Worm (Caenorhabditis elegans) whole organism, young adult: ENCODE data around the gene cutl-27.

Source experiments
- B0035.1 ChIP-seq: sonication (generic microtip); optimal IDR thresholded peaks from 2 replicates; lab custom pipeline; 2016; ENCODE audit warnings: missing genetic modification characterization, mild to moderate bottlenecking, missing compliant biosample characterization, missing genotype, missing genetic modification reagents
- C17E4.6 ChIP-seq: fragments of 200-800 bp; sonication (Bioruptor generic); IDR thresholded peaks from 2 replicates; pipeline ENCODE4 v1.3.6; 2022; ENCODE audit warnings: missing genetic modification reagents, missing genetic modification characterization, missing compliant biosample characterization
- F33H1.4 ChIP-seq: fragments of 200-800 bp; sonication (Bioruptor generic); IDR thresholded peaks from 2 replicates; pipeline ENCODE4 v1.3.6; 2022; ENCODE audit warnings: missing genetic modification reagents, missing genetic modification characterization, missing compliant biosample characterization
- K11D2.4 ChIP-seq: fragments of 200-800 bp; sonication (Bioruptor generic); IDR thresholded peaks from 2 replicates; pipeline ENCODE4 v1.3.6; 2022; ENCODE audit warnings: missing genetic modification reagents, missing genetic modification characterization, missing compliant biosample characterization
- Y53F4B.3 ChIP-seq: fragments of 200-800 bp; sonication (Bioruptor generic); IDR thresholded peaks from 2 replicates; pipeline ENCODE4 v1.3.6; 2022; ENCODE audit warnings: missing genetic modification reagents, missing genetic modification characterization, missing compliant biosample characterization
- Y53G8AR.9 ChIP-seq: fragments of 200-800 bp; sonication (Bioruptor generic); conservative IDR thresholded peaks from 2 replicates; pipeline ENCODE4 v1.3.6; 2022; ENCODE audit warnings: missing genetic modification reagents, missing genetic modification characterization, missing compliant biosample characterization
- Y56A3A.18 ChIP-seq: fragments of 200-800 bp; sonication (Bioruptor generic); IDR thresholded peaks from 2 replicates; pipeline ENCODE4 v1.3.6; 2022; ENCODE audit warnings: missing genetic modification reagents, missing genetic modification characterization, missing compliant biosample characterization
- Y79H2A.3 ChIP-seq: fragments of 200-800 bp; sonication (Bioruptor generic); conservative IDR thresholded peaks from 2 replicates; pipeline ENCODE4 v1.3.6; 2022; ENCODE audit warnings: missing genetic modification reagents, missing genetic modification characterization, missing compliant biosample characterization
- aptf-2 ChIP-seq: fragments of 200-800 bp; sonication (Bioruptor generic); conservative IDR thresholded peaks from 2 replicates; pipeline ENCODE4 v1.3.6; 2022; ENCODE audit warnings: missing genetic modification reagents, missing genetic modification characterization, missing compliant biosample characterization
- attf-3 ChIP-seq: fragments of 200-800 bp; sonication (Bioruptor generic); conservative IDR thresholded peaks from 2 replicates; pipeline ENCODE4 v1.3.6; 2022; ENCODE audit warnings: missing genetic modification reagents, missing genetic modification characterization, missing compliant biosample characterization
- attf-6 ChIP-seq: fragments of 200-800 bp; sonication (Bioruptor generic); IDR thresholded peaks from 2 replicates; pipeline ENCODE4 v1.3.6; 2022; ENCODE audit warnings: missing genetic modification reagents, missing genetic modification characterization, missing compliant biosample characterization
- bed-1 ChIP-seq: fragments of 200-800 bp; sonication (Bioruptor generic); IDR thresholded peaks from 2 replicates; pipeline ENCODE4 v1.3.6; 2022; ENCODE audit warnings: missing genetic modification reagents, missing genetic modification characterization, missing compliant biosample characterization
- ccch-3 ChIP-seq: fragments of 200-800 bp; sonication (Bioruptor generic); optimal IDR thresholded peaks from 2 replicates; lab custom pipeline; 2018; ENCODE audit warnings: mild to moderate bottlenecking, missing genetic modification characterization, missing compliant biosample characterization
- cebp-1 ChIP-seq, 2 experiments: fragments of 200-800 bp in 1 of 2; sonication (Bioruptor generic) in 1 of 2; sonication (generic microtip) in 1 of 2; IDR thresholded peaks in 1 of 2; optimal IDR thresholded peaks in 1 of 2; 2 replicates each; pipeline versions ENCODE4 v1.3.6 to Lab custom; 2017 to 2022; ENCODE audit warnings: missing compliant biosample characterization in 2 of 2, missing genetic modification characterization in 2 of 2, mild to moderate bottlenecking in 1 of 2, missing genetic modification reagents in 1 of 2, moderate library complexity in 1 of 2
- ceh-58 ChIP-seq: fragments of 200-800 bp; sonication (Bioruptor generic); IDR thresholded peaks from 2 replicates; pipeline ENCODE4 v1.3.6; 2022; ENCODE audit warnings: missing genetic modification characterization, missing compliant biosample characterization
- ceh-79 ChIP-seq: sonication (generic microtip); optimal IDR thresholded peaks from 2 replicates; lab custom pipeline; 2017; ENCODE audit warnings: mild to moderate bottlenecking, missing genetic modification characterization, missing compliant biosample characterization
- ceh-91 ChIP-seq: fragments of 200-800 bp; sonication (Bioruptor generic); IDR thresholded peaks from 2 replicates; pipeline ENCODE4 v1.3.6; 2022; ENCODE audit warnings: missing genetic modification reagents, missing genetic modification characterization, missing compliant biosample characterization
- efl-1 ChIP-seq: fragments of 150-350 bp; optimal IDR thresholded peaks from 2 replicates; lab custom pipeline; 2014; ENCODE audit warnings: missing biosample characterization, missing genetic modification reagents, missing genetic modification characterization
- egl-18 ChIP-seq: fragments of 200-800 bp; sonication (Bioruptor generic); IDR thresholded peaks from 2 replicates; pipeline ENCODE4 v1.3.6; 2022; ENCODE audit warnings: missing genetic modification reagents, missing genetic modification characterization, missing compliant biosample characterization
- egl-44 ChIP-seq: fragments of 200-800 bp; sonication (Bioruptor generic); IDR thresholded peaks from 2 replicates; pipeline ENCODE4 v1.3.6; 2022; ENCODE audit warnings: missing genetic modification reagents, missing genetic modification characterization, missing compliant biosample characterization
- fkh-3 ChIP-seq: sonication (generic microtip); optimal IDR thresholded peaks from 2 replicates; lab custom pipeline; 2016; ENCODE audit warnings: mild to moderate bottlenecking, missing genetic modification characterization, missing compliant biosample characterization
- gei-17 ChIP-seq: fragments of 200-800 bp; sonication (Bioruptor generic); optimal IDR thresholded peaks from 2 replicates; lab custom pipeline; 2018; ENCODE audit warnings: mild to moderate bottlenecking, missing genetic modification characterization, missing compliant biosample characterization
- him-1 ChIP-seq: sonication (generic microtip); optimal IDR thresholded peaks from 2 replicates; lab custom pipeline; 2016; ENCODE audit warnings: missing genotype, missing genetic modification reagents, missing genetic modification characterization, missing compliant biosample characterization
- hmg-20 ChIP-seq: fragments of 200-800 bp; sonication (Bioruptor generic); IDR thresholded peaks from 2 replicates; pipeline ENCODE4 v1.3.6; 2022; ENCODE audit warnings: missing genetic modification reagents, missing genetic modification characterization, missing compliant biosample characterization
- hrde-1 ChIP-seq: sonication (generic microtip); optimal IDR thresholded peaks from 2 replicates; lab custom pipeline; 2016; ENCODE audit warnings: missing genetic modification characterization, mild to moderate bottlenecking, missing compliant biosample characterization, moderate library complexity, missing genotype, missing genetic modification reagents, borderline replicate concordance
- lag-1 ChIP-seq: fragments of 200-800 bp; sonication (Bioruptor generic); IDR thresholded peaks from 2 replicates; pipeline ENCODE4 v1.3.6; 2022; ENCODE audit warnings: missing genetic modification reagents, missing genetic modification characterization, missing compliant biosample characterization
- let-526 ChIP-seq: fragments of 200-800 bp; sonication (Bioruptor generic); IDR thresholded peaks from 2 replicates; pipeline ENCODE4 v1.3.6; 2022; ENCODE audit warnings: missing genetic modification reagents, missing genetic modification characterization, missing compliant biosample characterization
- lsl-1 ChIP-seq: fragments of 200-800 bp; sonication (Bioruptor generic); optimal IDR thresholded peaks from 2 replicates; lab custom pipeline; 2018; ENCODE audit warnings: mild to moderate bottlenecking, missing genetic modification characterization, moderate library complexity, missing compliant biosample characterization
- madf-6 ChIP-seq: fragments of 200-800 bp; sonication (Bioruptor generic); IDR thresholded peaks from 2 replicates; pipeline ENCODE4 v1.3.6; 2022; ENCODE audit warnings: missing genetic modification reagents, missing genetic modification characterization, missing compliant biosample characterization
- madf-8 ChIP-seq: fragments of 200-800 bp; sonication (Bioruptor generic); conservative IDR thresholded peaks from 2 replicates; pipeline ENCODE4 v1.3.6; 2022; ENCODE audit warnings: missing genetic modification reagents, missing genetic modification characterization, missing compliant biosample characterization
- mxl-1 ChIP-seq: sonication (generic microtip); optimal IDR thresholded peaks from 2 replicates; lab custom pipeline; 2016; ENCODE audit warnings: missing genetic modification characterization, missing compliant biosample characterization
- nfya-2 ChIP-seq: fragments of 200-800 bp; sonication (Bioruptor generic); IDR thresholded peaks from 2 replicates; pipeline ENCODE4 v1.3.6; 2022; ENCODE audit warnings: missing genetic modification reagents, missing genetic modification characterization, missing compliant biosample characterization
- nfyb-1 ChIP-seq: fragments of 200-800 bp; sonication (Bioruptor generic); IDR thresholded peaks from 2 replicates; pipeline ENCODE4 v1.3.6; 2022; ENCODE audit warnings: missing genetic modification reagents, missing genetic modification characterization, missing compliant biosample characterization
- nhr-120 ChIP-seq: fragments of 200-800 bp; sonication (Bioruptor generic); IDR thresholded peaks from 2 replicates; pipeline ENCODE4 v1.3.6; 2022; ENCODE audit warnings: missing genetic modification characterization, missing compliant biosample characterization
- nhr-27 ChIP-seq: fragments of 200-800 bp; sonication (Bioruptor generic); optimal IDR thresholded peaks from 2 replicates; lab custom pipeline; 2018; ENCODE audit warnings: mild to moderate bottlenecking, missing genetic modification characterization, moderate library complexity, missing compliant biosample characterization
- pha-4 ChIP-seq: fragments of 150-350 bp; sonication (generic microtip); optimal IDR thresholded peaks from 2 replicates; lab custom pipeline; 2014; ENCODE audit warnings: missing biosample characterization, missing genetic modification reagents, missing genetic modification characterization
- rec-8 ChIP-seq, 2 experiments: sonication (generic microtip); optimal IDR thresholded peaks; 2 replicates each; lab custom pipeline; 2016; ENCODE audit warnings: mild to moderate bottlenecking in 2 of 2, missing genetic modification characterization in 2 of 2, missing genetic modification reagents in 2 of 2, missing genotype in 2 of 2, missing biosample characterization in 1 of 2, missing compliant biosample characterization in 1 of 2, moderate library complexity in 1 of 2
- sdz-38 ChIP-seq: sonication (generic microtip); optimal IDR thresholded peaks from 2 replicates; lab custom pipeline; 2016; ENCODE audit warnings: missing genotype, missing genetic modification characterization, missing compliant biosample characterization
- somi-1 ChIP-seq: fragments of 200-800 bp; sonication (Bioruptor generic); optimal IDR thresholded peaks from 2 replicates; lab custom pipeline; 2018; ENCODE audit warnings: mild to moderate bottlenecking, missing genetic modification characterization, missing compliant biosample characterization
- tbp1 ChIP-seq: fragments of 200-800 bp; sonication (Bioruptor generic); optimal IDR thresholded peaks from 2 replicates; lab custom pipeline; 2018; ENCODE audit warnings: mild to moderate bottlenecking, missing genetic modification characterization, missing compliant biosample characterization
- tbx-9 ChIP-seq: sonication (generic microtip); optimal IDR thresholded peaks from 2 replicates; lab custom pipeline; 2016; ENCODE audit warnings: borderline replicate concordance, missing genetic modification characterization, inconsistent platforms, missing compliant biosample characterization
- unc-130 ChIP-seq: sonication (generic microtip); optimal IDR thresholded peaks from 2 replicates; lab custom pipeline; 2016; ENCODE audit warnings: missing genetic modification reagents, missing genetic modification characterization, missing compliant biosample characterization
- xnd-1 ChIP-seq: sonication (generic microtip); optimal IDR thresholded peaks from 2 replicates; lab custom pipeline; 2016; ENCODE audit warnings: missing genotype, missing genetic modification reagents, missing genetic modification characterization, missing compliant biosample characterization
- ztf-22 ChIP-seq: fragments of 200-800 bp; sonication (Bioruptor generic); optimal IDR thresholded peaks from 2 replicates; lab custom pipeline; 2018; ENCODE audit warnings: mild to moderate bottlenecking, missing genetic modification characterization, moderate library complexity, missing compliant biosample characterization
- ztf-26 ChIP-seq: sonication (generic microtip); optimal IDR thresholded peaks from 2 replicates; lab custom pipeline; 2017; ENCODE audit warnings: missing genetic modification characterization, missing compliant biosample characterization
- ztf-28 ChIP-seq: fragments of 200-800 bp; sonication (Bioruptor generic); IDR thresholded peaks from 2 replicates; pipeline ENCODE4 v1.3.6; 2022; ENCODE audit warnings: missing genetic modification reagents, missing genetic modification characterization, missing compliant biosample characterization
- ztf-3 ChIP-seq: fragments of 200-800 bp; sonication (Bioruptor generic); optimal IDR thresholded peaks from 2 replicates; lab custom pipeline; 2018; ENCODE audit warnings: mild to moderate bottlenecking, missing genetic modification characterization, missing compliant biosample characterization

Gene cutl-27

ce11 chrIV:11914837-11915737 is 36.7 kb downstream of the cutl-27 start, which contains the start of gene fat-6:
Gene fat-6 (minus strand): TSS chrIV:11915687.
- TF ChIP-seq nhr-120 (GFP tag; lab: Robert Waterston, UW) (no peak), tbx-9 (tag; lab: Kevin White, UChicago) (no peak), ceh-91 (GFP tag; lab: Robert Waterston, UW) (no peak), sdz-38 (tag; lab: Kevin White, UChicago) (no peak), madf-6 (GFP tag; lab: Robert Waterston, UW) (0 out of 2 replicates have a peak, but pooled peaks have one; percentile 11), gei-17 (GFP tag; lab: Kevin White, UChicago) (no peak), ceh-58 (GFP tag; lab: Robert Waterston, UW) (no peak), pha-4 (tag; lab: Kevin White, UChicago) (no peak), hmg-20 (GFP tag; lab: Robert Waterston, UW) (no peak), lsl-1 (GFP tag; lab: Kevin White, UChicago) (no peak), egl-44 (GFP tag; lab: Robert Waterston, UW) (no peak), fkh-3 (tag; lab: Kevin White, UChicago) (no peak), egl-18 (GFP tag; lab: Robert Waterston, UW) (no peak), nfya-2 (GFP tag; lab: Robert Waterston, UW) (no peak), ztf-22 (GFP tag; lab: Kevin White, UChicago) (no peak), ccch-3 (GFP tag; lab: Kevin White, UChicago) (no peak), nfyb-1 (GFP tag; lab: Robert Waterston, UW) (no peak), aptf-2 (GFP tag; lab: Robert Waterston, UW) (no peak), ztf-26 (tag; lab: Kevin White, UChicago) (no peak), rec-8 (tag; optimal IDR thresholded peaks at IDR 0.05; lab: Kevin White, UChicago) (no peak), B0035.1 (tag; lab: Kevin White, UChicago) (no peak), cebp-1 (GFP tag; IDR thresholded peaks at IDR 0.05; lab: Robert Waterston, UW) (no peak), cebp-1 (tag; optimal IDR thresholded peaks at IDR 0.05; lab: Kevin White, UChicago) (peak; percentile 20), unc-130 (GFP tag; lab: Kevin White, UChicago) (no peak), hrde-1 (no peak), ztf-28 (GFP tag; lab: Robert Waterston, UW) (no peak), tbp1 (GFP tag; lab: Kevin White, UChicago) (no peak), madf-8 (no peak), somi-1 (no peak), attf-3 (GFP tag; lab: Robert Waterston, UW) (no peak), efl-1 (no peak), lag-1 (no peak), attf-6 (no peak), ceh-79 (tag; lab: Kevin White, UChicago) (no peak), Y56A3A.18 (GFP tag; lab: Robert Waterston, UW) (no peak), bed-1 (no peak), mxl-1 (no peak), Y79H2A.3 (no peak), him-1 (no peak), nhr-27 (tag; lab: Kevin White, UChicago) (no peak), xnd-1 (tag; lab: Kevin White, UChicago) (no peak), C17E4.6 (no peak), let-526 (GFP tag; lab: Robert Waterston, UW) (no peak), F33H1.4 (GFP tag; lab: Robert Waterston, UW) (peak; percentile 8; the same call in 1 of the 2 replicates), Y53G8AR.9 (peak; percentile 58; the same call in 1 of the 2 replicates), Y53F4B.3 (GFP tag; lab: Robert Waterston, UW) (no peak), ztf-3 (GFP tag; lab: Kevin White, UChicago) (no peak), K11D2.4 (GFP tag; lab: Robert Waterston, UW) (no peak)
